Fruit fly (Drosophila melanogaster) whole organism, embryonic: Measurements from ENCODE around the gene Jhbp7.
A peak's percentile ranks its signal among the peaks of the same experiment; 100 is the strongest.

ENCODE experiments used
- CG12219 ChIP-seq: fragments of 200-800 bp; sonication (Bioruptor generic); optimal IDR thresholded peaks from 3 replicates; lab custom pipeline; 2018; ENCODE audit warnings: missing biosample characterization, mild to moderate bottlenecking, missing genetic modification characterization
- CG12299 ChIP-seq: fragments of 200-800 bp; sonication (Bioruptor generic); optimal IDR thresholded peaks from 2 replicates; lab custom pipeline; 2018; ENCODE audit warnings: missing biosample characterization, mild to moderate bottlenecking, missing genetic modification characterization
- CG12942 ChIP-seq: fragments of 200-800 bp; sonication (Bioruptor generic); optimal IDR thresholded peaks from 3 replicates; lab custom pipeline; 2016; ENCODE audit warnings: missing biosample characterization, missing genetic modification characterization
- CG13424 ChIP-seq: fragments of 200-800 bp; sonication (Bioruptor generic); optimal IDR thresholded peaks from 2 replicates; lab custom pipeline; 2019; ENCODE audit warnings: missing biosample characterization, mild to moderate bottlenecking, missing genetic modification characterization, moderate library complexity
- CG13624 ChIP-seq: fragments of 200-800 bp; sonication (Bioruptor generic); optimal IDR thresholded peaks from 2 replicates; lab custom pipeline; 2016; ENCODE audit warnings: missing biosample characterization, missing genetic modification characterization
- CG13775 ChIP-seq: fragments of 200-800 bp; sonication (Bioruptor generic); optimal IDR thresholded peaks from 3 replicates; lab custom pipeline; 2017; ENCODE audit warnings: missing biosample characterization, mild to moderate bottlenecking, missing genetic modification characterization
- CG13894 ChIP-seq: fragments of 200-800 bp; sonication (Bioruptor generic); optimal IDR thresholded peaks from 3 replicates; lab custom pipeline; 2018; ENCODE audit warnings: missing biosample characterization, mild to moderate bottlenecking, missing genetic modification characterization, moderate library complexity
- CG14860 ChIP-seq: fragments of 200-800 bp; sonication (Bioruptor generic); IDR thresholded peaks from 3 replicates; pipeline ENCODE4 v1.3.6; 2022; ENCODE audit warnings: missing biosample characterization, missing genetic modification characterization; ENCODE audit not compliant: partially characterized antibody
- CG1647 ChIP-seq: fragments of 200-800 bp; sonication (Bioruptor generic); optimal IDR thresholded peaks from 3 replicates; lab custom pipeline; 2016; ENCODE audit warnings: missing biosample characterization, missing genetic modification characterization
- CG17912 ChIP-seq: fragments of 200-800 bp; sonication (Bioruptor generic); optimal IDR thresholded peaks from 2 replicates; lab custom pipeline; 2018; ENCODE audit warnings: missing biosample characterization, mild to moderate bottlenecking, missing genetic modification characterization
- CG1792 ChIP-seq: fragments of 200-800 bp; sonication (Bioruptor generic); optimal IDR thresholded peaks from 2 replicates; lab custom pipeline; 2016; ENCODE audit warnings: missing biosample characterization, missing genetic modification characterization
- CG18619 ChIP-seq: fragments of 200-800 bp; sonication (Bioruptor generic); optimal IDR thresholded peaks from 3 replicates; lab custom pipeline; 2017; ENCODE audit warnings: missing biosample characterization, mild to moderate bottlenecking, missing genetic modification characterization
- CG2116 ChIP-seq: fragments of 200-800 bp; sonication (Bioruptor generic); optimal IDR thresholded peaks from 3 replicates; lab custom pipeline; 2018; ENCODE audit warnings: missing biosample characterization, mild to moderate bottlenecking, missing genetic modification characterization
- CG3163 ChIP-seq: fragments of 200-800 bp; sonication (Bioruptor generic); optimal IDR thresholded peaks from 3 replicates; lab custom pipeline; 2016; ENCODE audit warnings: missing biosample characterization, missing genetic modification characterization
- CG32772 ChIP-seq: fragments of 200-800 bp; sonication (Bioruptor generic); IDR thresholded peaks from 2 replicates; pipeline ENCODE4 v1.3.6; 2022; ENCODE audit warnings: missing biosample characterization, missing genetic modification characterization
- CG33557 ChIP-seq: fragments of 200-800 bp; sonication (Bioruptor generic); optimal IDR thresholded peaks from 2 replicates; lab custom pipeline; 2019; ENCODE audit warnings: missing biosample characterization, mild to moderate bottlenecking, missing genetic modification characterization, moderate library complexity
- CG7372 ChIP-seq: fragments of 200-800 bp; sonication (Bioruptor generic); IDR thresholded peaks from 2 replicates; pipeline ENCODE4 v1.3.6; 2022; ENCODE audit warnings: missing biosample characterization, missing genetic modification characterization
- CG7786 ChIP-seq: fragments of 200-800 bp; sonication (Bioruptor generic); optimal IDR thresholded peaks from 2 replicates; lab custom pipeline; 2016; ENCODE audit warnings: missing biosample characterization, missing genetic modification characterization
- CG7928 ChIP-seq: fragments of 200-800 bp; sonication (Bioruptor generic); optimal IDR thresholded peaks from 2 replicates; lab custom pipeline; 2017; ENCODE audit warnings: missing biosample characterization, mild to moderate bottlenecking, missing genetic modification characterization
- CG7987 ChIP-seq: fragments of 200-800 bp; sonication (Bioruptor generic); optimal IDR thresholded peaks from 2 replicates; lab custom pipeline; 2018; ENCODE audit warnings: missing biosample characterization, mild to moderate bottlenecking, missing genetic modification characterization, moderate library complexity
- CG9817 ChIP-seq: fragments of 200-800 bp; sonication (Bioruptor generic); optimal IDR thresholded peaks from 2 replicates; lab custom pipeline; 2018; ENCODE audit warnings: missing biosample characterization, mild to moderate bottlenecking, missing genetic modification characterization, moderate library complexity
- Chrac-16 ChIP-seq: fragments of 200-800 bp; sonication (Bioruptor generic); optimal IDR thresholded peaks from 3 replicates; lab custom pipeline; 2016; ENCODE audit warnings: missing biosample characterization, missing genetic modification characterization
- Deaf1 ChIP-seq: fragments of 200-800 bp; optimal IDR thresholded peaks from 3 replicates; lab custom pipeline; 2019; ENCODE audit warnings: missing biosample characterization, mild to moderate bottlenecking, missing genetic modification characterization, moderate library complexity
- Doc3 ChIP-seq: fragments of 200-800 bp; sonication (Bioruptor generic); IDR thresholded peaks from 3 replicates; pipeline ENCODE4 v1.3.6; 2022; ENCODE audit warnings: missing biosample characterization, missing genetic modification characterization; ENCODE audit not compliant: partially characterized antibody
- Hsf ChIP-seq: fragments of 200-800 bp; sonication (Bioruptor generic); optimal IDR thresholded peaks from 3 replicates; lab custom pipeline; 2016; ENCODE audit warnings: missing biosample characterization, missing genetic modification characterization
- Mes4 ChIP-seq: fragments of 200-800 bp; sonication (Bioruptor generic); optimal IDR thresholded peaks from 2 replicates; lab custom pipeline; 2016; ENCODE audit warnings: missing biosample characterization, missing genetic modification characterization
- Myb ChIP-seq: fragments of 200-800 bp; sonication (Bioruptor generic); optimal IDR thresholded peaks from 2 replicates; lab custom pipeline; 2016; ENCODE audit warnings: missing biosample characterization, missing genetic modification characterization
- Sox102F ChIP-seq: fragments of 200-800 bp; sonication (Bioruptor generic); optimal IDR thresholded peaks from 2 replicates; lab custom pipeline; 2018; ENCODE audit warnings: missing biosample characterization, mild to moderate bottlenecking, missing genetic modification characterization, moderate library complexity
- Stat92E ChIP-seq, 3 experiments: fragments of >200 bp in 2 of 3; fragments of 200-800 bp in 1 of 3; sonication (Bioruptor generic) in 1 of 3; optimal IDR thresholded peaks; 2 replicates each; lab custom pipeline; 2017 to 2019; ENCODE audit warnings: missing biosample characterization in 3 of 3, missing genetic modification characterization in 3 of 3, mild to moderate bottlenecking in 1 of 3, moderate library complexity in 1 of 3
- Xrp1 ChIP-seq: fragments of 200-800 bp; sonication (Bioruptor generic); IDR thresholded peaks from 2 replicates; pipeline ENCODE4 v1.3.6; 2022; ENCODE audit warnings: missing biosample characterization, missing genetic modification characterization
- amos ChIP-seq: fragments of 200-800 bp; sonication (Bioruptor generic); IDR thresholded peaks from 2 replicates; pipeline ENCODE4 v1.3.6; 2022; ENCODE audit warnings: missing biosample characterization, missing genetic modification characterization; ENCODE audit not compliant: partially characterized antibody
- dmrt11E ChIP-seq: fragments of 200-800 bp; sonication (Bioruptor generic); optimal IDR thresholded peaks from 3 replicates; lab custom pipeline; 2018; ENCODE audit warnings: missing biosample characterization, mild to moderate bottlenecking, missing genetic modification characterization, moderate library complexity
- ems ChIP-seq: fragments of 200-800 bp; sonication (Bioruptor generic); optimal IDR thresholded peaks from 3 replicates; lab custom pipeline; 2016; ENCODE audit warnings: missing biosample characterization, missing genetic modification characterization
- fru ChIP-seq: fragments of >200 bp; optimal IDR thresholded peaks from 2 replicates; lab custom pipeline; 2017
- ftz-f1 ChIP-seq: fragments of 200-800 bp; sonication (Bioruptor generic); optimal IDR thresholded peaks from 2 replicates; lab custom pipeline; 2016; ENCODE audit warnings: missing biosample characterization, missing genetic modification characterization
- gro ChIP-seq: fragments of 200-800 bp; sonication (Bioruptor generic); optimal IDR thresholded peaks from 2 replicates; lab custom pipeline; 2016; ENCODE audit warnings: missing biosample characterization, missing genetic modification characterization
- ham ChIP-seq: fragments of 200-800 bp; sonication (Bioruptor generic); IDR thresholded peaks from 2 replicates; pipeline ENCODE4 v1.3.6; 2022; ENCODE audit warnings: missing biosample characterization, missing genetic modification characterization
- her ChIP-seq: fragments of 200-800 bp; sonication (Bioruptor generic); optimal IDR thresholded peaks from 2 replicates; lab custom pipeline; 2016; ENCODE audit warnings: missing biosample characterization, missing genetic modification characterization
- maf-S ChIP-seq: fragments of 200-800 bp; sonication (Bioruptor generic); optimal IDR thresholded peaks from 2 replicates; lab custom pipeline; 2016; ENCODE audit warnings: missing biosample characterization, missing genetic modification characterization
- mirr ChIP-seq: fragments of 200-800 bp; sonication (Bioruptor generic); optimal IDR thresholded peaks from 3 replicates; lab custom pipeline; 2018; ENCODE audit warnings: missing biosample characterization, mild to moderate bottlenecking, missing genetic modification characterization
- nerfin-1 ChIP-seq: fragments of 200-800 bp; sonication (Bioruptor generic); optimal IDR thresholded peaks from 3 replicates; lab custom pipeline; 2019; ENCODE audit warnings: missing biosample characterization, mild to moderate bottlenecking, missing genetic modification characterization, moderate library complexity
- org-1 ChIP-seq: fragments of 200-800 bp; sonication (Bioruptor generic); optimal IDR thresholded peaks from 2 replicates; lab custom pipeline; 2017; ENCODE audit warnings: missing biosample characterization, missing genetic modification characterization
- pan ChIP-seq, 4 experiments: fragments of >200 bp in 3 of 4; fragments of 200-800 bp in 1 of 4; sonication (Bioruptor generic) in 1 of 4; optimal IDR thresholded peaks in 3 of 4; IDR thresholded peaks in 1 of 4; 2 replicates each; pipeline versions ENCODE4 v1.3.6 to Lab custom; 2017 to 2022; ENCODE audit warnings: missing biosample characterization in 2 of 4, missing genetic modification characterization in 2 of 4, mixed read lengths in 1 of 4
- phol ChIP-seq: fragments of 200-800 bp; sonication (Bioruptor generic); optimal IDR thresholded peaks from 3 replicates; lab custom pipeline; 2018; ENCODE audit warnings: missing biosample characterization, mild to moderate bottlenecking, missing genetic modification characterization, moderate library complexity
- prd ChIP-seq, 3 experiments: fragments of >200 bp in 2 of 3; fragments of 200-800 bp in 1 of 3; sonication (Bioruptor generic) in 1 of 3; optimal IDR thresholded peaks in 2 of 3; IDR thresholded peaks in 1 of 3; 2 replicates in 2 of 3; 3 replicates in 1 of 3; pipeline versions ENCODE4 v1.3.6 to Lab custom; 2017 to 2022; ENCODE audit warnings: missing biosample characterization in 1 of 3, missing genetic modification characterization in 1 of 3
- sob ChIP-seq: fragments of 200-800 bp; sonication (Bioruptor generic); IDR thresholded peaks from 2 replicates; pipeline ENCODE4 v1.3.6; 2022; ENCODE audit warnings: missing biosample characterization, missing genetic modification characterization
- stc ChIP-seq: fragments of 200-800 bp; sonication (Bioruptor generic); IDR thresholded peaks from 2 replicates; pipeline ENCODE4 v1.3.6; 2022; ENCODE audit warnings: missing biosample characterization, missing genetic modification characterization
- wdn ChIP-seq: fragments of 200-800 bp; sonication (Bioruptor generic); IDR thresholded peaks from 2 replicates; pipeline ENCODE4 v1.3.6; 2022; ENCODE audit warnings: missing biosample characterization, missing genetic modification characterization

The Jhbp7 gene

DNA sequence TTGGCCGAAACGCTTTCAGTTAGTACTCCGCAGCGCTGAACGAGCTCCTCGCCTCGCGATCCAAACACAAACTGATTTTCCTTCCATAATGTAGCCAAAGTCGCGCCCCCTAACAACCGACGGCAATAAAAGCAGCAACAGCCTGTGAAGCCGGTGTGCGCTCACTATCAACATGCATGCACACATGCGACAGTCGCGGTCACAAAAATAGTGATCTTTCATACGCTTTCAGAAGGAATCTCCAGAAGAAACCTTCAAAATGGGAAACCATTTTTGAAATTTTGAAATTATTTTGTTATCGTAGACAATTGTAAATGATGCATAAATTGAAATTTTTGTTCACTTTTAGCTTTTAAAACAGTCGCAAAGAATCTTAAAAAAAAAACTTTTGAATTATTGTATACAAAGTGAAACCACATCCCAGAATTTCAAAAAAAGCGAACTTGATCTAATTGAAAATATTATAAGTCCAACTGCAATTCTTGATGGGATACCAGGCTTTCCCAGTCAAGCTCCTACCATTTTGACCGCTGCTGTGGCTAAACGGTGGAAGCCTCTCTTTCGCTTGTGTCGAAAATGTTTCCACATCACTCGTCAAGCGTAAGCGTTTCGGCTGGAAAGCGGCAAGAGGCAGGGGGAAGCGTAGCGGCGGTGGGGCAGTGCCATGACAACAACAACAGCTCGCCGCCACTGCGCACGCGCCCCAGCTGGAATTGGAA, 5.0 kb upstream of the Jhbp7 start, which contains the start of gene Cad96Cb (continued):
- TF ChIP-seq Deaf1 (tag; lab: Kevin White, UChicago): no peak
- TF ChIP-seq Hsf (GFP tag; lab: Kevin White, UChicago): peak; percentile 81
- TF ChIP-seq Mes4 (GFP tag; lab: Kevin White, UChicago): peak; percentile 85
- TF ChIP-seq CG12299: peak; percentile 8
- peak; percentile 83 for TF ChIP-seq Chrac-16 (GFP tag; lab: Kevin White, UChicago)
- peak; percentile 37 for TF ChIP-seq her
- no peak for TF ChIP-seq fru (lab: Kevin White, UChicago)
- TF ChIP-seq CG7987 (GFP tag; lab: Kevin White, UChicago): no peak
- TF ChIP-seq CG14860 (GFP tag; lab: Robert Waterston, UW): no peak
- peak; percentile 63 for TF ChIP-seq CG1792
- TF ChIP-seq Xrp1 (GFP tag; lab: Robert Waterston, UW): peak; percentile 77
- peak; percentile 53 for TF ChIP-seq CG12942 (GFP tag; lab: Kevin White, UChicago)
- no peak for TF ChIP-seq Doc3 (GFP tag; lab: Robert Waterston, UW)
- TF ChIP-seq Stat92E (GFP tag; optimal IDR thresholded peaks at IDR 0.05; lab: Kevin White, UChicago): peak in 1 of 3 experiments; percentile 27
- peak; percentile 88 for TF ChIP-seq nerfin-1 (tag; lab: Kevin White, UChicago)
- no peak for TF ChIP-seq CG13894 (tag; lab: Kevin White, UChicago)
- no peak for TF ChIP-seq CG17912 (GFP tag; lab: Kevin White, UChicago)
- TF ChIP-seq stc (GFP tag; lab: Robert Waterston, UW): peak; percentile 62; the same call in 1 of the 2 replicates
- no peak for TF ChIP-seq amos (GFP tag; lab: Robert Waterston, UW)
- peak; percentile 89 for TF ChIP-seq dmrt11E (tag; lab: Kevin White, UChicago)
- TF ChIP-seq ftz-f1: no peak
- TF ChIP-seq prd (optimal IDR thresholded peaks at IDR 0.05; lab: Kevin White, UChicago): no peak
- peak; percentile 75 for TF ChIP-seq prd (GFP tag; IDR thresholded peaks at IDR 0.05; lab: Robert Waterston, UW)
- TF ChIP-seq phol: peak; percentile 93
- no peak for TF ChIP-seq mirr (GFP tag; lab: Kevin White, UChicago)
- TF ChIP-seq CG9817 (tag; lab: Kevin White, UChicago): peak; percentile 43
- peak; percentile 76 for TF ChIP-seq ems
- TF ChIP-seq CG12219: peak; percentile 69
- TF ChIP-seq CG1647 (GFP tag; lab: Kevin White, UChicago): peak; percentile 32
- TF ChIP-seq CG13624 (GFP tag; lab: Kevin White, UChicago): no peak
- TF ChIP-seq CG7372 (GFP tag; lab: Robert Waterston, UW): peak; percentile 57; the same call in 1 of the 2 replicates
- TF ChIP-seq CG3163 (GFP tag; lab: Kevin White, UChicago): peak; percentile 58
- TF ChIP-seq Sox102F (GFP tag; lab: Kevin White, UChicago): peak; percentile 86
- peak; percentile 82 for TF ChIP-seq CG18619 (GFP tag; lab: Kevin White, UChicago)
- no peak for TF ChIP-seq sob (GFP tag; lab: Robert Waterston, UW)
- peak; percentile 7 for TF ChIP-seq CG7928 (GFP tag; lab: Kevin White, UChicago)
- no peak for TF ChIP-seq gro (GFP tag; lab: Kevin White, UChicago)
- peak; percentile 87 for TF ChIP-seq org-1 (GFP tag; lab: Kevin White, UChicago)
- TF ChIP-seq CG7786 (GFP tag; lab: Kevin White, UChicago): peak; percentile 56
- peak; percentile 86 for TF ChIP-seq CG13424 (tag; lab: Kevin White, UChicago)
- no peak for TF ChIP-seq CG32772 (GFP tag; lab: Robert Waterston, UW)
- no peak for TF ChIP-seq wdn (GFP tag; lab: Robert Waterston, UW)
- no peak for TF ChIP-seq pan (optimal IDR thresholded peaks at IDR 0.05; lab: Kevin White, UChicago)
- TF ChIP-seq pan (GFP tag; optimal IDR thresholded peaks at IDR 0.05 in 1 of 2, IDR thresholded peaks at IDR 0.05 in 1 of 2): peak in 1 of 2 experiments; percentile 66
- peak; percentile 64 for TF ChIP-seq CG2116 (GFP tag; lab: Kevin White, UChicago)
- TF ChIP-seq CG33557 (GFP tag; lab: Kevin White, UChicago): peak; percentile 93
- TF ChIP-seq Myb (GFP tag; lab: Kevin White, UChicago): peak; percentile 54
- peak; percentile 84 for TF ChIP-seq CG13775 (GFP tag; lab: Kevin White, UChicago)
- TF ChIP-seq maf-S (GFP tag; lab: Kevin White, UChicago): peak; percentile 50
- TF ChIP-seq ham (GFP tag; lab: Robert Waterston, UW): no peak
